Fruit fly (Drosophila melanogaster): ENCODE results near the gene rt.

DNA sequence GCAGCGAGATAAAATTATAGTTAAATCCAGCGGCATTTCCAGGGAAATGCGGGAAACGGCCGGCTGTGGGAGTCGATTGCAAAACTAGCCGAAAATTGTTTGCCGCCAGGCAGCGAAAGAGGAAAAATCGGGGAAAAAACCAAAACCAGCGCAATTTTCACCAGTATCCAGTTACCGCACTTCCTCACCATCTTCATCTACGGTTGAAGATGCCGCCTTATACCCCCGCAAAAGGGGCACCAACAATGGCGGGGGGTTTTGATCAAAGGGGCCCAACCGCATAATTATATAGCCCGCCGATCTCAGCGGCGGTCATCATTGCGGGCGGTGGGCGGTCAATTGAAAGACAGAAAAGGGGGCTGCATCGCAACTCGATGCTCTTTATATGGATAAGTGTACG, 39.6 kb downstream of the rt start:
- TF ChIP-seq dmrt93B (GFP tag; optimal IDR thresholded peaks at IDR 0.05) = no peak
- no peak for TF ChIP-seq OdsH (GFP tag; optimal IDR thresholded peaks at IDR 0.05)
- no peak for TF ChIP-seq lola (GFP tag; optimal IDR thresholded peaks at IDR 0.05)
- no peak for TF ChIP-seq rgr (GFP tag; optimal IDR thresholded peaks at IDR 0.05)
- no peak for TF ChIP-seq fru (GFP tag; optimal IDR thresholded peaks at IDR 0.05)
- no peak for TF ChIP-seq Jra (GFP tag; optimal IDR thresholded peaks at IDR 0.05)
- TF ChIP-seq sv (GFP tag; optimal IDR thresholded peaks at IDR 0.05) = no peak
- no peak for TF ChIP-seq pan (optimal IDR thresholded peaks at IDR 0.05)
